Fruit fly (Drosophila melanogaster) Kc167 (cell line): ENCODE measurements around the gene CG16959.

Source experiments
- Sin3A ChIP-seq: fragments of >200 bp; optimal IDR thresholded peaks from 2 replicates; lab custom pipeline; 2018; ENCODE audit warnings: missing external identifiers
- h ChIP-seq: fragments of >200 bp; optimal IDR thresholded peaks from 3 replicates; lab custom pipeline; 2018; ENCODE audit warnings: missing external identifiers
- insv ChIP-seq: fragments of >200 bp; optimal IDR thresholded peaks from 3 replicates; lab custom pipeline; 2018; ENCODE audit warnings: missing external identifiers
- psq ChIP-seq: fragments of >200 bp; optimal IDR thresholded peaks from 2 replicates; lab custom pipeline; 2017; ENCODE audit warnings: missing external identifiers
- ttk ChIP-seq: sonication (Bioruptor generic); optimal IDR thresholded peaks from 2 replicates; lab custom pipeline; 2017; ENCODE audit warnings: missing external identifiers

- TF ChIP-seq insv (lab: Kevin White, UChicago) (no peak), Sin3A (no peak), psq (no peak), ttk (lab: Kevin White, UChicago) (no peak), h (no peak)
Measured at dm6 chr3L:15162005-15162404, 36.9 kb upstream of the CG16959 start.
